Worm (Caenorhabditis elegans) whole organism, mixed stage, embryonic: Measurements from ENCODE around the gene hecd-1.

Source experiments
- blmp-1 ChIP-seq: fragments of 150-350 bp; optimal IDR thresholded peaks from 2 replicates; lab custom pipeline; 2014; ENCODE audit warnings: missing biosample characterization, missing genetic modification characterization
- elt-1 ChIP-seq: sonication (generic microtip); optimal IDR thresholded peaks from 2 replicates; lab custom pipeline; 2017; ENCODE audit warnings: missing genetic modification characterization, mild to moderate bottlenecking, missing compliant biosample characterization, antibody characterized with exemption, moderate library complexity, borderline replicate concordance; ENCODE audit not compliant: insufficient read depth
- lsy-2 ChIP-seq: fragments of 150-350 bp; optimal IDR thresholded peaks from 2 replicates; lab custom pipeline; 2014; ENCODE audit warnings: missing biosample characterization, missing genetic modification characterization
- mep-1 ChIP-seq: fragments of 150-350 bp; optimal IDR thresholded peaks from 2 replicates; lab custom pipeline; 2017; ENCODE audit warnings: missing biosample characterization, missing genetic modification reagents, missing genetic modification characterization, inconsistent platforms
- nhr-237 ChIP-seq: fragments of 150-350 bp; optimal IDR thresholded peaks from 2 replicates; lab custom pipeline; 2014; ENCODE audit warnings: missing biosample characterization, missing genetic modification characterization
- nhr-28 ChIP-seq: fragments of 150-350 bp; optimal IDR thresholded peaks from 2 replicates; lab custom pipeline; 2014; ENCODE audit warnings: missing biosample characterization, missing genetic modification characterization
- pha-4 ChIP-seq: fragments of 150-350 bp; optimal IDR thresholded peaks from 2 replicates; lab custom pipeline; 2018; ENCODE audit warnings: missing biosample characterization, missing genetic modification reagents, missing genetic modification characterization
- snpc-4 ChIP-seq: fragments of 150-350 bp; optimal IDR thresholded peaks from 2 replicates; lab custom pipeline; 2014; ENCODE audit warnings: missing biosample characterization, missing genetic modification characterization
- sptf-1 ChIP-seq: sonication (generic microtip); optimal IDR thresholded peaks from 2 replicates; lab custom pipeline; 2017; ENCODE audit warnings: mild to moderate bottlenecking, missing genetic modification characterization, moderate library complexity, missing compliant biosample characterization
- unc-62 ChIP-seq: fragments of 150-350 bp; optimal IDR thresholded peaks from 2 replicates; lab custom pipeline; 2014; ENCODE audit warnings: missing biosample characterization, missing genetic modification reagents, missing genetic modification characterization
- ztf-11 ChIP-seq: fragments of 150-350 bp; optimal IDR thresholded peaks from 2 replicates; lab custom pipeline; 2014; ENCODE audit warnings: missing biosample characterization, missing genetic modification characterization

ce11 chrIV:7184597-7184996 is 40.1 kb upstream of the hecd-1 start, which contains the start of gene clec-179:
- no peak for TF ChIP-seq ztf-11
- TF ChIP-seq mep-1, result no peak
- TF ChIP-seq nhr-237 (tag; lab: Kevin White, UChicago), result no peak
- no peak for TF ChIP-seq elt-1
- no peak for TF ChIP-seq unc-62
- TF ChIP-seq nhr-28 (tag; lab: Kevin White, UChicago), result no peak
- no peak for TF ChIP-seq pha-4
- TF ChIP-seq sptf-1, result no peak
- no peak for TF ChIP-seq lsy-2 (tag; lab: Kevin White, UChicago)
- no peak for TF ChIP-seq blmp-1 (tag; lab: Kevin White, UChicago)
- no peak for TF ChIP-seq snpc-4 (tag; lab: Kevin White, UChicago)
